Worm (Caenorhabditis elegans): ENCODE measurements around the gene ZK105.11.

ZK105.11 gene

DNA sequence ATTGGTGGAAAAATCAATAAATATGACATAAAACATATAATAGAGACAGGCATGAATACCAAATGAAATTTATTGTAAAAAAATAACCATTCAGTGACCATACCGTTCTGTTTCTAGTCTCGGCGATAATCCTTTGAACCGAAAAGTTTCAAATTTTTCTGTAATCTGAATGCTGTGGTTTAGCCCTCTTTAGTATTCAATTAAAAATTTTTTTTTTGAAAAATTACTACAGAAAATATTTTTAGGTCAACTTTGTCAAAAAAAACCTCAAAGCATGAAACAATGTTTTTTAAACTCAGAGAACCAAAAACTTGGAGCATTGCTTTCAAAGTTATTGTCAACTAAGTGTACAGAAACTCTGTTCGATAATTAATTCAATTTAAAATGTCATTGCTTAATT, at the start of gene ZK105.11:
TSS of gene ZK105.11 (minus strand) at position 101 of the 400 bp plus-strand sequence.
- TF ChIP-seq elt-3 (tag; optimal IDR thresholded peaks at IDR 0.05) (no peak), dmd-4 (tag; optimal IDR thresholded peaks at IDR 0.05) (no peak), mbf-1 (tag; optimal IDR thresholded peaks at IDR 0.05) (no peak), nhr-12 (tag; optimal IDR thresholded peaks at IDR 0.05) (no peak)

ce11 chrV:7755991-7756390, 47.6 kb upstream of the ZK105.11 start:
- TF ChIP-seq fos-1 (tag; optimal IDR thresholded peaks at IDR 0.05) (peak; percentile 5), nhr-77 (tag; optimal IDR thresholded peaks at IDR 0.05) (no peak), sma-9 (GFP tag; optimal IDR thresholded peaks at IDR 0.05) (peak; percentile 14), sma-9 (tag; optimal IDR thresholded peaks at IDR 0.05) (no peak), crh-2 (tag; optimal IDR thresholded peaks at IDR 0.05) (no peak), nhr-237 (tag; optimal IDR thresholded peaks at IDR 0.05) (no peak)

- no peak for TF ChIP-seq ztf-1 (GFP tag; conservative IDR thresholded peaks at IDR 0.05)
- no peak for TF ChIP-seq mab-5 (tag; optimal IDR thresholded peaks at IDR 0.05)
- no peak for TF ChIP-seq ceh-16 (tag; optimal IDR thresholded peaks at IDR 0.05)
- TF ChIP-seq gmeb-1 (tag; optimal IDR thresholded peaks at IDR 0.05) = no peak
- no peak for TF ChIP-seq elt-1 (tag; optimal IDR thresholded peaks at IDR 0.05)
Observed at ce11 chrV:7754557-7754956, 46.1 kb upstream of the ZK105.11 start, which contains the start of gene T05B11.4. TSS of gene T05B11.4 (minus strand) at chrV:7754657.

- no peak for TF ChIP-seq ztf-4 (tag; optimal IDR thresholded peaks at IDR 0.05)
- no peak for TF ChIP-seq lin-11 (tag; optimal IDR thresholded peaks at IDR 0.05)
- TF ChIP-seq nhr-129 (tag; optimal IDR thresholded peaks at IDR 0.05) = no peak
- no peak for TF ChIP-seq ceh-82 (tag; optimal IDR thresholded peaks at IDR 0.05)
- no peak for TF ChIP-seq snpc-4 (tag; optimal IDR thresholded peaks at IDR 0.05)
- no peak for TF ChIP-seq dmd-4 (tag; optimal IDR thresholded peaks at IDR 0.05)
- TF ChIP-seq unc-55 (GFP tag; optimal IDR thresholded peaks at IDR 0.05) = no peak
- TF ChIP-seq skn-1 (tag; optimal IDR thresholded peaks at IDR 0.05) = no peak
- TF ChIP-seq F13H6.1 (tag; optimal IDR thresholded peaks at IDR 0.05) = no peak
- no peak for TF ChIP-seq aly-2 (tag; optimal IDR thresholded peaks at IDR 0.05)
- no peak for TF ChIP-seq nhr-77 (tag; optimal IDR thresholded peaks at IDR 0.05)
- no peak for TF ChIP-seq ceh-16 (tag; optimal IDR thresholded peaks at IDR 0.05)
- TF ChIP-seq mab-5 (tag; optimal IDR thresholded peaks at IDR 0.05) = no peak
- TF ChIP-seq elt-3 (tag; optimal IDR thresholded peaks at IDR 0.05) = no peak
- TF ChIP-seq blmp-1 (tag; optimal IDR thresholded peaks at IDR 0.05; ENCODE audit: insufficient read depth) = no peak
- TF ChIP-seq lin-13 (GFP tag; optimal IDR thresholded peaks at IDR 0.05) = no peak
- no peak for TF ChIP-seq C34F6.9 (tag; optimal IDR thresholded peaks at IDR 0.05)
Observed at ce11 chrV:7749708-7750107, 41.3 kb upstream of the ZK105.11 start.

ce11 chrV:7747987-7748607, 39.7 kb upstream of the ZK105.11 start:
- TF ChIP-seq C34F6.9 (tag; optimal IDR thresholded peaks at IDR 0.05) = no peak
- no peak for TF ChIP-seq zag-1 (tag; optimal IDR thresholded peaks at IDR 0.05)
- no peak for TF ChIP-seq nhr-6 (tag; optimal IDR thresholded peaks at IDR 0.05)
- TF ChIP-seq skn-1 (tag; optimal IDR thresholded peaks at IDR 0.05) = no peak
- no peak for TF ChIP-seq snpc-4 (tag; optimal IDR thresholded peaks at IDR 0.05)
- TF ChIP-seq lin-11 (tag; optimal IDR thresholded peaks at IDR 0.05) = no peak
- TF ChIP-seq sma-9 (GFP tag; optimal IDR thresholded peaks at IDR 0.05) = no peak
- no peak for TF ChIP-seq sma-9 (tag; optimal IDR thresholded peaks at IDR 0.05)
- TF ChIP-seq nhr-77 (tag; optimal IDR thresholded peaks at IDR 0.05) = no peak
- TF ChIP-seq sma-3 (GFP tag; optimal IDR thresholded peaks at IDR 0.05) = no peak
- no peak for TF ChIP-seq gmeb-1 (tag; optimal IDR thresholded peaks at IDR 0.05)
- TF ChIP-seq mbf-1 (tag; optimal IDR thresholded peaks at IDR 0.05) = no peak
- no peak for TF ChIP-seq nhr-129 (tag; optimal IDR thresholded peaks at IDR 0.05)
- no peak for TF ChIP-seq R02D3.7 (tag; optimal IDR thresholded peaks at IDR 0.05)
- TF ChIP-seq ztf-1 (GFP tag; conservative IDR thresholded peaks at IDR 0.05) = no peak

- no peak for TF ChIP-seq nhr-77 (tag; optimal IDR thresholded peaks at IDR 0.05)
- no peak for TF ChIP-seq unc-55 (GFP tag; optimal IDR thresholded peaks at IDR 0.05)
- no peak for TF ChIP-seq snpc-4 (tag; optimal IDR thresholded peaks at IDR 0.05)
- TF ChIP-seq aly-2 (tag; optimal IDR thresholded peaks at IDR 0.05) = no peak
- no peak for TF ChIP-seq fos-1 (tag; optimal IDR thresholded peaks at IDR 0.05)
- no peak for TF ChIP-seq ceh-16 (tag; optimal IDR thresholded peaks at IDR 0.05)
- TF ChIP-seq nhr-25 (tag; optimal IDR thresholded peaks at IDR 0.05) = no peak
- no peak for TF ChIP-seq nhr-12 (tag; optimal IDR thresholded peaks at IDR 0.05)
- no peak for TF ChIP-seq unc-62 (GFP tag; optimal IDR thresholded peaks at IDR 0.05)
- TF ChIP-seq elt-1 (tag; optimal IDR thresholded peaks at IDR 0.05) = no peak
- TF ChIP-seq lin-39 (tag; optimal IDR thresholded peaks at IDR 0.05) = no peak
- no peak for TF ChIP-seq sma-3 (GFP tag; optimal IDR thresholded peaks at IDR 0.05)
- TF ChIP-seq ama-1 (optimal IDR thresholded peaks at IDR 0.05) = no peak
- no peak for TF ChIP-seq mdl-1 (tag; optimal IDR thresholded peaks at IDR 0.05)
- TF ChIP-seq nhr-129 (tag; optimal IDR thresholded peaks at IDR 0.05) = no peak
- TF ChIP-seq nhr-237 (tag; optimal IDR thresholded peaks at IDR 0.05) = no peak
- TF ChIP-seq peb-1 (tag; optimal IDR thresholded peaks at IDR 0.05) = no peak
- no peak for TF ChIP-seq unc-39 (tag; optimal IDR thresholded peaks at IDR 0.05)
- TF ChIP-seq nhr-11 (tag; optimal IDR thresholded peaks at IDR 0.05) = no peak
Observed at ce11 chrV:7747132-7747531, 38.7 kb upstream of the ZK105.11 start.

Data from whole organism, L2 larva.